Fruit fly (Drosophila melanogaster) whole organism, adult: Measurements from ENCODE around the gene Daxx.

Experiments used
- CG12768 ChIP-seq: fragments of 200-800 bp; sonication (Bioruptor generic); optimal IDR thresholded peaks from 2 replicates; lab custom pipeline; 2017; ENCODE audit warnings: missing biosample characterization, missing genetic modification characterization, mild to moderate bottlenecking, moderate library complexity, missing genetic modification reagents
- CG1620 ChIP-seq: fragments of 200-800 bp; sonication (Bioruptor generic); optimal IDR thresholded peaks from 2 replicates; lab custom pipeline; 2016; ENCODE audit warnings: missing biosample characterization, missing genetic modification characterization
- CG33017 ChIP-seq: fragments of 200-800 bp; sonication (Bioruptor generic); optimal IDR thresholded peaks from 2 replicates; lab custom pipeline; 2018; ENCODE audit warnings: missing biosample characterization, mild to moderate bottlenecking, missing genetic modification characterization, moderate library complexity
- CG5204 ChIP-seq: fragments of 200-800 bp; sonication (Bioruptor generic); optimal IDR thresholded peaks from 2 replicates; lab custom pipeline; 2016; ENCODE audit warnings: missing biosample characterization, missing genetic modification characterization
- bab1 ChIP-seq: fragments of 200-800 bp; sonication (Bioruptor generic); optimal IDR thresholded peaks from 3 replicates; lab custom pipeline; 2019; ENCODE audit warnings: missing biosample characterization, mild to moderate bottlenecking, missing genetic modification characterization, moderate library complexity
- kay ChIP-seq: fragments of 200-800 bp; sonication (Bioruptor generic); peaks from one replicate; lab custom pipeline; 2016; ENCODE audit warnings: missing biosample characterization, missing genetic modification characterization, borderline replicate concordance

DNA sequence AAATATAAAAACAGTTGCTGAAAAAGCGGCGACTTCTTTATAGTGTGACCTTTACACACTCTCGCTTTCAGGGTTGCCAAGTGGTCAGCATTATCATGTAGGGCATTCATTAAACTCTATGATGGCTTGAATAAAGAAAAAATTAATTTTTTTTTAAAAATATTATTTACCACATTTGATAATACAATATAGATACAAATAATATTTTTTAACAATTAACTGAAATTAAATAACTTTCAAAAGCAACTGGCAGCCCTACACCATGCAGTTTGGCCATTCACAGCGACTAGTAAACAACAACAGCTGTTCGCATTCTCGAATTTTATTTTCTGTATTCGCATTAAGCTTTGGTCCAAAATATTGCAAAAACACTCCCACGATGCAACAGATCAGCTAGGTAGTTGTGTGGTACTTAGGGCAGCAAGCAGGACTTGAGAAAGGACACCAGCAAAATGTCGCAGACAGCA, 10.1 kb downstream of the Daxx start, which contains the start of the genes Phf5a and CG31638:
- peak; percentile 66 for TF ChIP-seq bab1 (GFP tag; lab: Kevin White, UChicago)
- peak; percentile 27 for TF ChIP-seq CG1620
- TF ChIP-seq CG12768 (GFP tag; lab: Kevin White, UChicago): peak; percentile 97
- TF ChIP-seq CG33017 (tag; lab: Kevin White, UChicago): peak; percentile 95
- no peak for TF ChIP-seq kay (GFP tag; lab: Kevin White, UChicago)
- no peak for TF ChIP-seq CG5204 (GFP tag; lab: Kevin White, UChicago)
